Fruit fly (Drosophila melanogaster): ENCODE data around the gene Cpr65Ec.

Gene Cpr65Ec

dm6 chr3L:7113010-7113409 is 20.0 kb downstream of the Cpr65Ec start:
- TF ChIP-seq CG10669 (GFP tag; optimal IDR thresholded peaks at IDR 0.05) (peak; percentile 57), CG10631 (GFP tag; optimal IDR thresholded peaks at IDR 0.05) (peak; percentile 43), dsx (GFP tag; optimal IDR thresholded peaks at IDR 0.05; ENCODE audit: poor library complexity, severe bottlenecking) (peak; percentile 69), CG4318 (GFP tag; optimal IDR thresholded peaks at IDR 0.05) (no peak), eg (GFP tag; IDR thresholded peaks at IDR 0.05) (no peak), CG11902 (GFP tag; optimal IDR thresholded peaks at IDR 0.05) (peak; percentile 26), CG9139 (GFP tag; optimal IDR thresholded peaks at IDR 0.05) (peak; percentile 13), CG31627 (GFP tag; optimal IDR thresholded peaks at IDR 0.05) (peak; percentile 49), CG15336 (GFP tag; IDR thresholded peaks at IDR 0.05) (0 out of 2 replicates have a peak, but pooled peaks have one; percentile 31), Blimp-1 (GFP tag; optimal IDR thresholded peaks at IDR 0.05) (no peak), CG6808 (GFP tag; optimal IDR thresholded peaks at IDR 0.05) (peak; percentile 71), vri (GFP tag; optimal IDR thresholded peaks at IDR 0.05) (peak; percentile 4), CG16779 (tag; optimal IDR thresholded peaks at IDR 0.05) (no peak), lz (GFP tag; optimal IDR thresholded peaks at IDR 0.05) (peak; percentile 50), pdm3 (GFP tag; optimal IDR thresholded peaks at IDR 0.05) (peak; percentile 56), CG1621 (tag; optimal IDR thresholded peaks at IDR 0.05) (peak; percentile 63), spab (GFP tag; optimal IDR thresholded peaks at IDR 0.05) (peak; percentile 59), topi (GFP tag; optimal IDR thresholded peaks at IDR 0.05) (peak; percentile 68), Ets21C (GFP tag; optimal IDR thresholded peaks at IDR 0.05) (peak; percentile 24), Smox (GFP tag; optimal IDR thresholded peaks at IDR 0.05) (peak; percentile 47), esn (GFP tag; optimal IDR thresholded peaks at IDR 0.05) (no peak), net (GFP tag; optimal IDR thresholded peaks at IDR 0.05) (peak; percentile 9), Eip93F (GFP tag; optimal IDR thresholded peaks at IDR 0.05) (no peak), Hr38 (GFP tag; optimal IDR thresholded peaks at IDR 0.05) (no peak), fd59A (GFP tag; optimal IDR thresholded peaks at IDR 0.05) (peak; percentile 55), Eip78C (GFP tag) (peak; percentile 86), CG8119 (GFP tag; IDR thresholded peaks at IDR 0.05) (no peak; the same call in 2 of the 3 replicates), cyc (GFP tag; optimal IDR thresholded peaks at IDR 0.05) (peak; percentile 41), CG6276 (GFP tag; optimal IDR thresholded peaks at IDR 0.05) (no peak), CG6163 (GFP tag; IDR thresholded peaks at IDR 0.05) (no peak), svp (GFP tag) (peak; percentile 93), OdsH (GFP tag; optimal IDR thresholded peaks at IDR 0.05) (peak; percentile 17), fd85E (GFP tag; optimal IDR thresholded peaks at IDR 0.05) (no peak), Ets96B (tag; optimal IDR thresholded peaks at IDR 0.05) (peak; percentile 64), salr (GFP tag; optimal IDR thresholded peaks at IDR 0.05) (no peak), CG3032 (tag; optimal IDR thresholded peaks at IDR 0.05) (peak; percentile 64), Hr4 (GFP tag; optimal IDR thresholded peaks at IDR 0.05) (peak; percentile 16), Sox102F (GFP tag; optimal IDR thresholded peaks at IDR 0.05) (peak; percentile 63), CG7368 (GFP tag; optimal IDR thresholded peaks at IDR 0.05) (peak; percentile 45), CG6792 (GFP tag; optimal IDR thresholded peaks at IDR 0.05) (peak; percentile 37), CG34406 (GFP tag; optimal IDR thresholded peaks at IDR 0.05) (peak; percentile 52), Hr39 (GFP tag; optimal IDR thresholded peaks at IDR 0.05) (peak; percentile 56), CG8632 (GFP tag; optimal IDR thresholded peaks at IDR 0.05) (peak; percentile 40), Gug (GFP tag; IDR thresholded peaks at IDR 0.05) (no peak), dac (GFP tag; optimal IDR thresholded peaks at IDR 0.05) (no peak), CG3919 (GFP tag; optimal IDR thresholded peaks at IDR 0.05) (peak; percentile 53), acj6 (GFP tag; optimal IDR thresholded peaks at IDR 0.05) (peak; percentile 41), Sox15 (GFP tag; optimal IDR thresholded peaks at IDR 0.05) (no peak), Eip75B (GFP tag; optimal IDR thresholded peaks at IDR 0.05) (peak; percentile 62), ss (GFP tag; optimal IDR thresholded peaks at IDR 0.05) (peak; percentile 73 to 84), fkh (GFP tag; optimal IDR thresholded peaks at IDR 0.05) (no peak), CG11294 (GFP tag; IDR thresholded peaks at IDR 0.05) (no peak)
